Worm (Caenorhabditis elegans) whole organism, midembryonic: Measurements from ENCODE around the gene R07B7.2.

ENCODE experiments used
- T22C8.4 ChIP-seq: fragments of 200-800 bp; sonication (Bioruptor generic); IDR thresholded peaks from 2 replicates; pipeline ENCODE4 v1.3.6; 2022; ENCODE audit warnings: missing genetic modification characterization, missing compliant biosample characterization
- cog-1 ChIP-seq: sonication (generic microtip); optimal IDR thresholded peaks from 2 replicates; lab custom pipeline; 2016; ENCODE audit warnings: missing genetic modification characterization, missing compliant biosample characterization
- flt-1 ChIP-seq: fragments of 200-800 bp; sonication (Bioruptor generic); IDR thresholded peaks from 2 replicates; pipeline ENCODE4 v1.3.6; 2022; ENCODE audit warnings: missing genetic modification characterization, missing compliant biosample characterization
- klf-2 ChIP-seq: fragments of 200-800 bp; sonication (Bioruptor generic); conservative IDR thresholded peaks from 2 replicates; pipeline ENCODE4 v1.3.6; 2022; ENCODE audit warnings: missing genetic modification reagents, missing genetic modification characterization, missing compliant biosample characterization
- med-1 ChIP-seq: sonication (generic microtip); optimal IDR thresholded peaks from 2 replicates; lab custom pipeline; 2017; ENCODE audit warnings: missing genetic modification characterization, mild to moderate bottlenecking, missing compliant biosample characterization, antibody characterized with exemption, missing genetic modification reagents; ENCODE audit not compliant: insufficient read depth
- ref-1 ChIP-seq: fragments of 200-800 bp; sonication (Bioruptor generic); conservative IDR thresholded peaks from 2 replicates; pipeline ENCODE4 v1.3.6; 2022; ENCODE audit warnings: missing genetic modification reagents, missing genetic modification characterization, missing compliant biosample characterization
- tab-1 ChIP-seq: fragments of 200-800 bp; sonication (Bioruptor generic); IDR thresholded peaks from 2 replicates; pipeline ENCODE4 v1.3.6; 2022; ENCODE audit warnings: missing genetic modification characterization, missing compliant biosample characterization
- ztf-23 ChIP-seq: fragments of 200-800 bp; sonication (Bioruptor generic); IDR thresholded peaks from 2 replicates; pipeline ENCODE4 v1.3.6; 2022; ENCODE audit warnings: missing genetic modification reagents, missing genetic modification characterization, missing compliant biosample characterization
- ztf-29 ChIP-seq: fragments of 200-800 bp; sonication (Bioruptor generic); IDR thresholded peaks from 2 replicates; pipeline ENCODE4 v1.3.6; 2022; ENCODE audit warnings: missing genetic modification reagents, missing genetic modification characterization, missing compliant biosample characterization

- no peak for TF ChIP-seq flt-1
- TF ChIP-seq T22C8.4 (GFP tag; lab: Robert Waterston, UW), result no peak
- no peak for TF ChIP-seq ztf-29 (GFP tag; lab: Robert Waterston, UW)
- TF ChIP-seq ref-1 (GFP tag; lab: Robert Waterston, UW), result no peak
- TF ChIP-seq med-1 (GFP tag; lab: Kevin White, UChicago), result no peak
- TF ChIP-seq cog-1, result no peak
- TF ChIP-seq tab-1, result no peak
- TF ChIP-seq klf-2, result no peak
- TF ChIP-seq ztf-23 (GFP tag; lab: Robert Waterston, UW), result no peak
These were observed 19.8 kb downstream of the R07B7.2 start for ce11 chrV:12039755-12040154.
